Worm (Caenorhabditis elegans) whole organism, young adult: ENCODE data around the gene rsp-7.

Experiments
- ama-1 ChIP-seq, 3 experiments: fragments of 150-350 bp in 1 of 3; sonication (generic microtip) in 2 of 3; optimal IDR thresholded peaks; 2 replicates each; lab custom pipeline; 2014 to 2018; ENCODE audit warnings: missing biosample characterization in 2 of 3, missing genetic modification characterization in 2 of 3, missing genetic modification reagents in 2 of 3
- cebp-2 ChIP-seq: fragments of 200-800 bp; sonication (Bioruptor generic); IDR thresholded peaks from 2 replicates; pipeline ENCODE4 v1.3.6; 2022; ENCODE audit warnings: missing genetic modification characterization, missing compliant biosample characterization
- lir-1 ChIP-seq: fragments of 200-800 bp; sonication (Bioruptor generic); conservative IDR thresholded peaks from 2 replicates; pipeline ENCODE4 v1.3.6; 2022; ENCODE audit warnings: missing genetic modification reagents, missing genetic modification characterization, missing compliant biosample characterization
- nfya-2 ChIP-seq: fragments of 200-800 bp; sonication (Bioruptor generic); IDR thresholded peaks from 2 replicates; pipeline ENCODE4 v1.3.6; 2022; ENCODE audit warnings: missing genetic modification reagents, missing genetic modification characterization, missing compliant biosample characterization
- repo-1 ChIP-seq: sonication (generic microtip); optimal IDR thresholded peaks from 2 replicates; lab custom pipeline; 2017; ENCODE audit warnings: mild to moderate bottlenecking, missing genetic modification characterization, missing compliant biosample characterization
- sea-2 ChIP-seq: fragments of 200-800 bp; sonication (Bioruptor generic); IDR thresholded peaks from 2 replicates; pipeline ENCODE4 v1.3.6; 2022; ENCODE audit warnings: missing genetic modification characterization, missing compliant biosample characterization

DNA sequence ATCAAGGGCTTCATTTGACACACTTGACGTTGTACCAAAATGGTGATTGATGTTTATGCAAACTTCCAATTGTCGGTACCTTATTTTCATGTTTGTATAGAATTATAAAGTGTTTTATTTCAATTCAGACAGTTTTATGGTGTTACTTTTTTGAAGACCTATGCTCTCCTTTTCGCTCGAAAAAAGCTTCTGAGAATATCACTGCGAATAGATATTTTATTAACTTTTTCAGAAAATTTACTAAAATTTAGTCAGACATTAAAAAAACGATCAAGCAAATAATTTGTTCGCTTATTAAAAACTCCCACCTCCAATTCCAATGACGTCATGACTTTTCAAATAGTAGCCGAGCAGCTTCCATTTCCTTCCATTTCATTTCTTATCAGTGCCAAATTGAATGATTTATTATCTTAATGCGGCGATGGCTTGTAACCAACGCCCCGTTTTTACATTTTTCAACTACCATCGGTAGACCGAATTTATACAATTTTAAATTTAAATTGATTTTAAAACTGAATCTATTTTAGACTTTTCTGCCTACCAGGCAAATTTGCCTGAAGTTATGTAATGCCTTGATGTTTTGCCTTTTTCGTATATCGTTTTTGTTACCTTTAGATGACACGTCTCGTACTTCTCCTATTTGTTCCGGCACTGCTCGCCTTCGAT is 12.0 kb upstream of the rsp-7 start, which contains the start of gene M28.10:
- no peak for TF ChIP-seq nfya-2 (GFP tag; lab: Robert Waterston, UW)
- TF ChIP-seq lir-1 = no peak
- TF ChIP-seq sea-2 (GFP tag; lab: Robert Waterston, UW) = no peak
- no peak for TF ChIP-seq ama-1 (optimal IDR thresholded peaks at IDR 0.05; lab: Kevin White, UChicago)
- TF ChIP-seq ama-1 (GFP tag; optimal IDR thresholded peaks at IDR 0.05; lab: Kevin White, UChicago) = no peak
- TF ChIP-seq cebp-2 = no peak
- TF ChIP-seq repo-1 (tag; lab: Kevin White, UChicago) = no peak
